Worm (Caenorhabditis elegans) whole organism, L4 larva: ENCODE measurements around the gene gpa-12.

Experiments used
- F10B5.3 ChIP-seq: sonication (generic microtip); optimal IDR thresholded peaks from 2 replicates; lab custom pipeline; 2016; ENCODE audit warnings: mild to moderate bottlenecking, missing genetic modification characterization, missing compliant biosample characterization
- F44E2.7 ChIP-seq: fragments of 200-800 bp; sonication (Bioruptor generic); IDR thresholded peaks from 2 replicates; pipeline ENCODE4 v2.1.2; 2022; ENCODE audit warnings: missing genetic modification characterization, missing compliant biosample characterization
- F49E8.2 ChIP-seq: sonication (generic microtip); optimal IDR thresholded peaks from 2 replicates; lab custom pipeline; 2016; ENCODE audit warnings: missing compliant biosample characterization, mild to moderate bottlenecking, missing genetic modification characterization, borderline replicate concordance
- R02D3.7 ChIP-seq: fragments of 150-350 bp; sonication (generic microtip); optimal IDR thresholded peaks from 3 replicates; lab custom pipeline; 2014; ENCODE audit warnings: missing biosample characterization, missing genetic modification characterization
- T20F7.1 ChIP-seq: fragments of 200-800 bp; sonication (Bioruptor generic); optimal IDR thresholded peaks from 2 replicates; lab custom pipeline; 2018; ENCODE audit warnings: mild to moderate bottlenecking, missing genetic modification characterization, missing compliant biosample characterization
- T26A8.4 ChIP-seq: fragments of 200-800 bp; sonication (Bioruptor generic); IDR thresholded peaks from 2 replicates; pipeline ENCODE4 v1.3.6; 2022; ENCODE audit warnings: missing genetic modification characterization, missing compliant biosample characterization
- Y5F2A.4 ChIP-seq: fragments of 200-800 bp; sonication (Bioruptor generic); optimal IDR thresholded peaks from 2 replicates; lab custom pipeline; 2018; ENCODE audit warnings: mild to moderate bottlenecking, missing genetic modification characterization, missing compliant biosample characterization
- Y75B8A.6 ChIP-seq: fragments of 200-800 bp; sonication (Bioruptor generic); IDR thresholded peaks from 2 replicates; pipeline ENCODE4 v1.3.6; 2022; ENCODE audit warnings: missing genetic modification reagents, missing genetic modification characterization, missing compliant biosample characterization
- ZK337.2 ChIP-seq: fragments of 200-800 bp; sonication (Bioruptor generic); IDR thresholded peaks from 2 replicates; pipeline ENCODE4 v1.3.6; 2022; ENCODE audit warnings: missing genetic modification reagents, missing genetic modification characterization, missing compliant biosample characterization
- aha-1 ChIP-seq: fragments of 150-350 bp; peaks from one replicate; lab custom pipeline; 2014; ENCODE audit warnings: missing biosample characterization, missing genetic modification characterization
- aly-2 ChIP-seq: sonication (generic microtip); optimal IDR thresholded peaks from 2 replicates; lab custom pipeline; 2018; ENCODE audit warnings: missing biosample characterization, missing genetic modification characterization
- attf-4 ChIP-seq: sonication (generic microtip); optimal IDR thresholded peaks from 3 replicates; lab custom pipeline; 2017; ENCODE audit warnings: missing biosample characterization, missing genetic modification characterization
- ceh-20 ChIP-seq: fragments of 200-800 bp; sonication (Bioruptor generic); IDR thresholded peaks from 2 replicates; pipeline ENCODE4 v1.3.6; 2022; ENCODE audit warnings: missing genetic modification reagents, missing genetic modification characterization, missing compliant biosample characterization
- ceh-62 ChIP-seq: sonication (generic microtip); optimal IDR thresholded peaks from 2 replicates; lab custom pipeline; 2017; ENCODE audit warnings: missing biosample characterization, missing genetic modification characterization
- daf-16 ChIP-seq, 3 experiments: sonication (generic microtip); optimal IDR thresholded peaks; 2 replicates each; lab custom pipeline; 2016 to 2017; ENCODE audit warnings: missing genetic modification characterization in 3 of 3, missing genetic modification reagents in 3 of 3, mild to moderate bottlenecking in 2 of 3, missing compliant biosample characterization in 2 of 3, missing biosample characterization in 1 of 3, moderate library complexity in 1 of 3
- daf-19 ChIP-seq: fragments of 200-800 bp; sonication (Bioruptor generic); conservative IDR thresholded peaks from 2 replicates; pipeline ENCODE4 v1.3.6; 2022; ENCODE audit warnings: missing genetic modification characterization, missing compliant biosample characterization
- daf-8 ChIP-seq: fragments of 200-800 bp; sonication (Bioruptor generic); IDR thresholded peaks from 2 replicates; pipeline ENCODE4 v1.3.6; 2022; ENCODE audit warnings: missing genetic modification characterization, missing compliant biosample characterization
- dmd-9 ChIP-seq: fragments of 200-800 bp; sonication (Bioruptor generic); IDR thresholded peaks from 2 replicates; pipeline ENCODE4 v1.3.6; 2022; ENCODE audit warnings: missing genetic modification reagents, missing genetic modification characterization, missing compliant biosample characterization
- egl-43 ChIP-seq: fragments of 200-800 bp; sonication (Bioruptor generic); IDR thresholded peaks from 2 replicates; pipeline ENCODE4 v1.3.6; 2022; ENCODE audit warnings: missing genetic modification reagents, missing genetic modification characterization, missing compliant biosample characterization
- hlh-30 ChIP-seq: sonication (generic microtip); optimal IDR thresholded peaks from 2 replicates; lab custom pipeline; 2017; ENCODE audit warnings: antibody characterized with exemption, mild to moderate bottlenecking, missing genetic modification characterization, missing compliant biosample characterization; ENCODE audit not compliant: insufficient read depth
- lin-1 ChIP-seq: fragments of 200-800 bp; sonication (Bioruptor generic); IDR thresholded peaks from 2 replicates; pipeline ENCODE4 v1.3.6; 2022; ENCODE audit warnings: missing genetic modification reagents, missing genetic modification characterization, missing compliant biosample characterization
- lin-13 ChIP-seq: fragments of 150-350 bp; optimal IDR thresholded peaks from 2 replicates; lab custom pipeline; 2014; ENCODE audit warnings: missing biosample characterization, missing genetic modification reagents, missing genetic modification characterization
- madf-9 ChIP-seq: fragments of 200-800 bp; sonication (Bioruptor generic); conservative IDR thresholded peaks from 2 replicates; pipeline ENCODE4 v1.3.6; 2022; ENCODE audit warnings: missing genetic modification reagents, missing genetic modification characterization, missing compliant biosample characterization
- mdl-1 ChIP-seq, 2 experiments: fragments of 150-350 bp in 1 of 2; sonication (generic microtip) in 1 of 2; optimal IDR thresholded peaks; 2 replicates each; lab custom pipeline; 2014 to 2017; ENCODE audit warnings: missing biosample characterization in 2 of 2, missing genetic modification characterization in 2 of 2
- mep-1 ChIP-seq: fragments of 150-350 bp; sonication (generic microtip); optimal IDR thresholded peaks from 3 replicates; lab custom pipeline; 2014; ENCODE audit warnings: missing biosample characterization, missing genetic modification characterization
- mes-2 ChIP-seq: sonication (generic microtip); optimal IDR thresholded peaks from 2 replicates; lab custom pipeline; 2016; ENCODE audit warnings: missing genotype, mild to moderate bottlenecking, missing genetic modification characterization, missing compliant biosample characterization; ENCODE audit not compliant: poor library complexity, severe bottlenecking
- mxl-3 ChIP-seq: fragments of 200-800 bp; sonication (Bioruptor generic); optimal IDR thresholded peaks from 2 replicates; lab custom pipeline; 2018; ENCODE audit warnings: mild to moderate bottlenecking, missing genetic modification characterization, missing compliant biosample characterization
- nhr-102 ChIP-seq: sonication (generic microtip); optimal IDR thresholded peaks from 2 replicates; lab custom pipeline; 2016; ENCODE audit warnings: mild to moderate bottlenecking, missing genetic modification characterization, moderate library complexity, missing compliant biosample characterization
- nhr-28 ChIP-seq: fragments of 150-350 bp; optimal IDR thresholded peaks from 2 replicates; lab custom pipeline; 2014; ENCODE audit warnings: missing biosample characterization, missing genetic modification characterization
- nhr-41 ChIP-seq: fragments of 200-800 bp; sonication (Bioruptor generic); IDR thresholded peaks from 2 replicates; pipeline ENCODE4 v1.3.6; 2022; ENCODE audit warnings: missing genetic modification reagents, missing genetic modification characterization, missing compliant biosample characterization
- nhr-42 ChIP-seq: fragments of 200-800 bp; sonication (Bioruptor generic); IDR thresholded peaks from 2 replicates; pipeline ENCODE4 v1.3.6; 2022; ENCODE audit warnings: missing genetic modification characterization, missing compliant biosample characterization
- nhr-48 ChIP-seq: sonication (generic microtip); optimal IDR thresholded peaks from 2 replicates; lab custom pipeline; 2016; ENCODE audit warnings: mild to moderate bottlenecking, missing genetic modification characterization, missing compliant biosample characterization
- nhr-77 ChIP-seq: fragments of 150-350 bp; optimal IDR thresholded peaks from 2 replicates; lab custom pipeline; 2014; ENCODE audit warnings: missing biosample characterization, missing genetic modification characterization
- pqm-1 ChIP-seq: sonication (generic microtip); optimal IDR thresholded peaks from 2 replicates; lab custom pipeline; 2017; ENCODE audit warnings: missing biosample characterization, missing genetic modification characterization
- rbr-2 ChIP-seq: sonication (generic microtip); optimal IDR thresholded peaks from 2 replicates; lab custom pipeline; 2016; ENCODE audit warnings: missing genotype, missing genetic modification characterization, missing compliant biosample characterization
- sdz-12 ChIP-seq: fragments of 200-800 bp; sonication (Bioruptor generic); optimal IDR thresholded peaks from 2 replicates; lab custom pipeline; 2018; ENCODE audit warnings: mild to moderate bottlenecking, missing genetic modification characterization, missing compliant biosample characterization
- set-16 ChIP-seq: fragments of 200-800 bp; sonication (Bioruptor generic); IDR thresholded peaks from 2 replicates; pipeline ENCODE4 v1.3.6; 2022; ENCODE audit warnings: missing genetic modification reagents, missing genetic modification characterization, missing compliant biosample characterization
- spr-1 ChIP-seq: sonication (generic microtip); optimal IDR thresholded peaks from 2 replicates; lab custom pipeline; 2016; ENCODE audit warnings: mild to moderate bottlenecking, missing genetic modification characterization, missing compliant biosample characterization
- unc-39 ChIP-seq: sonication (generic microtip); optimal IDR thresholded peaks from 2 replicates; lab custom pipeline; 2017; ENCODE audit warnings: missing biosample characterization, missing genetic modification characterization
- unc-62 ChIP-seq, 3 experiments: fragments of 150-350 bp in 1 of 3; sonication (generic microtip); optimal IDR thresholded peaks in 2 of 3; peaks in 1 of 3; 1 replicate in 1 of 3; 2 replicates in 2 of 3; lab custom pipeline; 2014 to 2017; ENCODE audit warnings: missing biosample characterization in 3 of 3, missing genetic modification characterization in 3 of 3, missing genetic modification reagents in 3 of 3, missing genotype in 1 of 3
- vab-7 ChIP-seq: fragments of 200-800 bp; sonication (Bioruptor generic); IDR thresholded peaks from 2 replicates; pipeline ENCODE4 v1.3.6; 2022; ENCODE audit warnings: missing genetic modification reagents, missing genetic modification characterization, missing compliant biosample characterization
- zag-1 ChIP-seq: fragments of 150-350 bp; optimal IDR thresholded peaks from 2 replicates; lab custom pipeline; 2014; ENCODE audit warnings: missing biosample characterization, missing genetic modification characterization
- zip-11 ChIP-seq: fragments of 200-800 bp; sonication (Bioruptor generic); IDR thresholded peaks from 2 replicates; pipeline ENCODE4 v1.3.6; 2022; ENCODE audit warnings: missing genetic modification characterization, missing compliant biosample characterization

Gene gpa-12

DNA sequence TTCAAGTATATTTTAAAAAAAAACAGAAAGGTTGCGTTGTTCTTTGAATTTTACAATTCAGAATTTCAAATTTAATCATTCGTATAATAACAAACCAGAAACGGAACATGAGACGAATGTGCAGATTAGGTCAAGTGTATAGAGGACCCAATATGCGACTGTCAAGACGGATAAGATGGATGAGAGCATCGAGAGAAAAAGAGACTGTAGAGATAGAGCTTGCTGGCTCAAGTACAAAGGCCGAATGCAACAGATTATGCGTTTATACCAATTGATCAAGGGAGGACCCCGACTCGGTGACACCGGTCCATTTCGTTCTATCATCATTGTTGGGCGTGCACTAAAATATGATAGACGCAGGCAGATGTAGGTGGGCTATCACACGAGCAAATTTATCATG lies 13.0 kb upstream of the gpa-12 start:
- TF ChIP-seq daf-19 (GFP tag; lab: Robert Waterston, UW) (no peak), aha-1 (tag; lab: Kevin White, UChicago) (peak; percentile 93)

DNA sequence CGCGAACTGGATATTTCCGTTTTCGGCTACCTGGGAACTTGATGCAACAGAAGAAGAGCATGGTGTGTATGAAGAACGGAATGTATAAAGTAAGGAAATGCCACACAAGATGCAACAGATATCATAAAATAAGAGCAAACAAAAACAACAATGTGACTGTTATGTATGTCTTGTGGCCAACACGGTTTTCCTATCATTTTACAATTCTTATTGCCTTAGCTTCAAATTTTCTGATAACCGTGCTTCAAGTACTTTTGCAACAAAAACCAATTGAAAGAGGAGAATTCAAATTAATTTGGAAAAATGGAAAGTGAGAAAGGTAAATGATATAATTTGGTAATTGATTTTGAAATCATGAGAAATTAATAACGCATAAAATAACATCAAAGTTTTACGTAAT lies 11.8 kb upstream of the gpa-12 start:
- TF ChIP-seq Y5F2A.4 (GFP tag; lab: Kevin White, UChicago) = no peak
- peak in 1 of 2 experiments; percentile 78 for TF ChIP-seq unc-62 (GFP tag; optimal IDR thresholded peaks at IDR 0.05 in 1 of 2; lab: Kevin White, UChicago)
- TF ChIP-seq unc-62 (tag; optimal IDR thresholded peaks at IDR 0.05; lab: Kevin White, UChicago) = no peak
- TF ChIP-seq F44E2.7 (GFP tag; lab: Robert Waterston, UW) = no peak
- peak; percentile 60 for TF ChIP-seq pqm-1 (tag; lab: Kevin White, UChicago)
- no peak for TF ChIP-seq daf-16 (GFP tag; optimal IDR thresholded peaks at IDR 0.05; lab: Kevin White, UChicago)
- peak; percentile 30 for TF ChIP-seq daf-16 (tag; optimal IDR thresholded peaks at IDR 0.05; lab: Kevin White, UChicago)
- no peak for TF ChIP-seq daf-8 (GFP tag; lab: Robert Waterston, UW)
- peak; percentile 53 for TF ChIP-seq nhr-28

DNA sequence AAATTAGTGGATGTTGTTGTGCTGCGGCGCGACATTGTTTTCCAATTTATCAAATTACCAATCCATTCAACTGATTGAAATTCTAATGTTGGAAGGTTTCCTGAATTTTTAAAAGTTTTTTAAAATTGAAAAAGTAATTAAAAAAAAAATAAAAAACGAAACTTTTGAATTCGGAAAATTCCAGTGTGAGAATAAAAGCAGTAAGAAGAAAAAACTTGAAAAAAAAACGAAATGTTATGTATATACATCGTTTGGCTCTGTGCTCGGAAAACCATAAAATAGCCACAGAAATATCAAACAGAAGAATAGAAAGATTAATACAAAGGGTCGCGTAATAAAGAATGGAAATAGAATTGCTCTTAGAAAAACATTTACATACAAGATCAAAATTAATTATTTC lies 11.3 kb upstream of the gpa-12 start, which contains the start of gene vav-1:
TSS of gene vav-1 (minus strand) at position 101 of the 400 bp plus-strand sequence.
- no peak for TF ChIP-seq R02D3.7 (tag; lab: Kevin White, UChicago)
- TF ChIP-seq sdz-12 = no peak
- TF ChIP-seq Y75B8A.6 = no peak

DNA sequence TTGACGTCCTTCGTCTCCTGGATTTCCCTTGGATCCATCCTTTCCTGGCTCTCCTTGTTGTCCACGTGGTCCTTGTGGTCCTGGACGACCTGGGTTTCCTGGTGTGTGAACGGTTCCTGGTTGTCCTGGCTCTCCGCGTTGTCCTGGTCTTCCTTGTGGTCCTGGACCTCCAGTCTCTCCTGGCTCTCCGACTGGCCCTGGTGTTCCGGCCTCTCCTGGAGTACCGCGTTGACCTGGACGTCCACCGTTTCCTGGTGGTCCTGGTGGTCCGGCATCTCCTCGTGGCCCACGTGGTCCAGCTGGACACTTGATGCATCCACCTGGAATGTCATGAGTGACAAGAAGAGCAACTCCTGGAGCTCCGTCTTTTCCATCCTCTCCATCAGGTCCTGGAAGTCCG lies 9.6 kb upstream of the gpa-12 start:
- TF ChIP-seq mxl-3 (GFP tag; lab: Kevin White, UChicago) (peak; percentile 5), Y5F2A.4 (GFP tag; lab: Kevin White, UChicago) (peak; percentile 4), zag-1 (tag; lab: Kevin White, UChicago) (no peak), nhr-102 (peak; percentile 49), F49E8.2 (no peak), spr-1 (tag; lab: Kevin White, UChicago) (peak; percentile 27), T26A8.4 (GFP tag; lab: Robert Waterston, UW) (peak; percentile 57), nhr-48 (peak; percentile 22), set-16 (GFP tag; lab: Robert Waterston, UW) (peak; percentile 94), mdl-1 (tag; optimal IDR thresholded peaks at IDR 0.05; lab: Kevin White, UChicago) (no peak)

DNA sequence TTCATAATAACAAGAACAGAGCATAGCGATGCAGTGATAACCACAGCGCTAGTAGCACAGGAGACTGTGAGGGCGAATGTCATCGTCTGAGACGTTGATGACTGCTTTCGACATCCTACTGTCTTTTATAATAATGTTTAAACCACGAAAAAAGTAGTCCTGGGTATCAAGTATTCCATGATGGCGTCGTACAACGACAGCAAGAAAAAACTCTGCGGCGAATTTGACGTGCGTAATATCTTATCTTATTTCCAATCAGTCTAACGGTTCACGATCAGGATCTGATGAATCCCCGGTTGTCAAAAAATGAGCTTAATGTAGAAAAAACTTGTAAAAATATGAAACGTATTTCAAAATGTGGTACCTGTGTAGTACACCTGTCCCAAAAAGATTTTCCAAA lies 8.8 kb upstream of the gpa-12 start, which contains the start of gene col-175:
TSS of gene col-175 (minus strand) at position 101 of the 400 bp plus-strand sequence.
- no peak for TF ChIP-seq attf-4 (tag; lab: Kevin White, UChicago)
- no peak for TF ChIP-seq zip-11 (GFP tag; lab: Robert Waterston, UW)
- TF ChIP-seq rbr-2 (tag; lab: Kevin White, UChicago) = no peak
- TF ChIP-seq ceh-20 = no peak
- TF ChIP-seq lin-13 = no peak
- no peak for TF ChIP-seq Y75B8A.6
- TF ChIP-seq nhr-42 (GFP tag; lab: Robert Waterston, UW) = no peak
- no peak for TF ChIP-seq nhr-102
- no peak for TF ChIP-seq F10B5.3 (tag; lab: Kevin White, UChicago)
- no peak for TF ChIP-seq ceh-62
- no peak for TF ChIP-seq ZK337.2 (GFP tag; lab: Robert Waterston, UW)
- TF ChIP-seq nhr-77 (tag; lab: Kevin White, UChicago) = no peak
- no peak for TF ChIP-seq F49E8.2
- TF ChIP-seq mep-1 = no peak

DNA sequence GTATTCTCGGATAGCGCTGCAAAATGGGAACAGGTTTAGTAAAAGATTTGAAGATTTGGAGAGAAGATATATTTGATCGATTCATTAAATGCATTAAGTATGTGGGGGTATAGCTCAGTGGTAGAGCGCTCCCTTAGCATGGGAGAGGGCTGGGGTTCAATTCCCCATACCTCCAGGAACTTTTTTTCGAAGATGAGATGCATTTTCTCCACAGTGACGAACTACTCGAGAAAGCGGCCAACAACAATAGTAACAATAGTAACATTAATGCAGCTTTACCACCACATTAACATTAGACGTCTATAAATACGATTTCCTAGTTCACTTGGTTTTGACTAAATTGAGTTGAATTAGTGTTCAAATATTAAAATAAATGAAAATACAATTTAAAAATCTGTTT lies 5.6 kb upstream of the gpa-12 start:
- TF ChIP-seq mes-2 (tag; lab: Kevin White, UChicago) = no peak
- no peak for TF ChIP-seq T20F7.1 (GFP tag; lab: Kevin White, UChicago)
- TF ChIP-seq vab-7 (GFP tag; lab: Robert Waterston, UW) = peak; percentile 78
- TF ChIP-seq nhr-41 = no peak
- TF ChIP-seq nhr-77 (tag; lab: Kevin White, UChicago) = no peak
- TF ChIP-seq unc-39 (tag; lab: Kevin White, UChicago) = no peak
- no peak for TF ChIP-seq mep-1
- no peak for TF ChIP-seq dmd-9 (GFP tag; lab: Robert Waterston, UW)
- TF ChIP-seq egl-43 (GFP tag; lab: Robert Waterston, UW) = peak; percentile 89
- peak; percentile 56; the same call in 1 of the 2 replicates for TF ChIP-seq madf-9 (GFP tag; lab: Robert Waterston, UW)
- no peak for TF ChIP-seq mdl-1 (tag; optimal IDR thresholded peaks at IDR 0.05; lab: Kevin White, UChicago)
- no peak for TF ChIP-seq aly-2 (tag; lab: Kevin White, UChicago)
- peak; percentile 28 for TF ChIP-seq hlh-30
- TF ChIP-seq lin-1 (GFP tag; lab: Robert Waterston, UW) = no peak
